Fruit fly (Drosophila melanogaster) whole organism, pupa: Measurements from ENCODE around the gene DCAF12.

Experiments
- CG10348 ChIP-seq: fragments of 200-800 bp; sonication (Bioruptor generic); IDR thresholded peaks from 2 replicates; pipeline ENCODE4 v1.3.6; 2022; ENCODE audit warnings: missing biosample characterization, missing genetic modification characterization
- CG12605 ChIP-seq: fragments of 200-800 bp; sonication (Bioruptor generic); IDR thresholded peaks from 2 replicates; pipeline ENCODE4 v1.3.6; 2022; ENCODE audit warnings: missing biosample characterization, missing genetic modification characterization
- CG13204 ChIP-seq: fragments of 200-800 bp; sonication (Bioruptor generic); optimal IDR thresholded peaks from 2 replicates; lab custom pipeline; 2018; ENCODE audit warnings: missing biosample characterization, mild to moderate bottlenecking, missing genetic modification characterization, moderate library complexity
- CG14655 ChIP-seq: fragments of 200-800 bp; sonication (Bioruptor generic); optimal IDR thresholded peaks from 3 replicates; lab custom pipeline; 2017; ENCODE audit warnings: mild to moderate bottlenecking, missing biosample characterization, missing genetic modification reagents, missing genetic modification characterization
- CG15710 ChIP-seq: fragments of 200-800 bp; sonication (Bioruptor generic); optimal IDR thresholded peaks from 2 replicates; lab custom pipeline; 2018; ENCODE audit warnings: missing biosample characterization, mild to moderate bottlenecking, missing genetic modification characterization, moderate library complexity
- CG17806 ChIP-seq: fragments of 200-800 bp; sonication (Bioruptor generic); optimal IDR thresholded peaks from 2 replicates; lab custom pipeline; 2018; ENCODE audit warnings: missing biosample characterization, mild to moderate bottlenecking, missing genetic modification characterization, moderate library complexity
- CG32121 ChIP-seq: fragments of 200-800 bp; sonication (Bioruptor generic); IDR thresholded peaks from 2 replicates; pipeline ENCODE4 v1.3.6; 2022; ENCODE audit warnings: missing biosample characterization, missing genetic modification characterization
- CG34367 ChIP-seq: fragments of 200-800 bp; sonication (Bioruptor generic); optimal IDR thresholded peaks from 2 replicates; lab custom pipeline; 2018; ENCODE audit warnings: missing biosample characterization, mild to moderate bottlenecking, missing genetic modification characterization
- CG4496 ChIP-seq: fragments of 200-800 bp; sonication (Bioruptor generic); IDR thresholded peaks from 3 replicates; pipeline ENCODE4 v1.3.6; 2022; ENCODE audit warnings: missing biosample characterization, missing genetic modification characterization
- CG8159 ChIP-seq: fragments of 200-800 bp; sonication (Bioruptor generic); optimal IDR thresholded peaks from 3 replicates; lab custom pipeline; 2018; ENCODE audit warnings: missing biosample characterization, mild to moderate bottlenecking, missing genetic modification characterization, moderate library complexity
- CG8301 ChIP-seq: fragments of 200-800 bp; sonication (Bioruptor generic); optimal IDR thresholded peaks from 2 replicates; lab custom pipeline; 2018; ENCODE audit warnings: missing biosample characterization, mild to moderate bottlenecking, missing genetic modification characterization
- CG9948 ChIP-seq: fragments of 200-800 bp; sonication (Bioruptor generic); optimal IDR thresholded peaks from 2 replicates; lab custom pipeline; 2018; ENCODE audit warnings: missing biosample characterization, mild to moderate bottlenecking, missing genetic modification characterization, moderate library complexity
- D1 ChIP-seq: fragments of 200-800 bp; sonication (Bioruptor generic); optimal IDR thresholded peaks from 2 replicates; lab custom pipeline; 2018; ENCODE audit warnings: missing biosample characterization, mild to moderate bottlenecking, missing genetic modification characterization, moderate library complexity
- EcR ChIP-seq: fragments of 200-800 bp; sonication (Bioruptor generic); optimal IDR thresholded peaks from 3 replicates; lab custom pipeline; 2019; ENCODE audit warnings: missing biosample characterization, missing genetic modification characterization, mild to moderate bottlenecking, moderate library complexity, missing genetic modification reagents
- Ets98B ChIP-seq: fragments of 200-800 bp; sonication (Bioruptor generic); IDR thresholded peaks from 2 replicates; pipeline ENCODE4 v1.3.6; 2022; ENCODE audit warnings: missing biosample characterization, missing genetic modification characterization
- Pif1A ChIP-seq: fragments of 200-800 bp; sonication (Bioruptor generic); optimal IDR thresholded peaks from 3 replicates; lab custom pipeline; 2016; ENCODE audit warnings: missing biosample characterization, missing genetic modification characterization
- Pif1B ChIP-seq: fragments of 200-800 bp; sonication (Bioruptor generic); optimal IDR thresholded peaks from 3 replicates; lab custom pipeline; 2016; ENCODE audit warnings: missing biosample characterization, missing genetic modification characterization
- Snoo ChIP-seq: fragments of 200-800 bp; sonication (Bioruptor generic); optimal IDR thresholded peaks from 3 replicates; lab custom pipeline; 2017; ENCODE audit warnings: missing biosample characterization, mild to moderate bottlenecking, missing genetic modification characterization, inconsistent platforms
- fd96Ca ChIP-seq: fragments of 200-800 bp; sonication (Bioruptor generic); IDR thresholded peaks from 3 replicates; pipeline ENCODE4 v1.3.6; 2022; ENCODE audit warnings: missing biosample characterization, missing genetic modification characterization
- gl ChIP-seq: fragments of 200-800 bp; sonication (Bioruptor generic); optimal IDR thresholded peaks from 2 replicates; lab custom pipeline; 2018; ENCODE audit warnings: missing biosample characterization, mild to moderate bottlenecking, missing genetic modification characterization
- rn ChIP-seq: fragments of 200-800 bp; sonication (Bioruptor generic); IDR thresholded peaks from 2 replicates; pipeline ENCODE4 v1.3.6; 2022; ENCODE audit warnings: missing biosample characterization, missing genetic modification characterization

DCAF12 gene

DNA sequence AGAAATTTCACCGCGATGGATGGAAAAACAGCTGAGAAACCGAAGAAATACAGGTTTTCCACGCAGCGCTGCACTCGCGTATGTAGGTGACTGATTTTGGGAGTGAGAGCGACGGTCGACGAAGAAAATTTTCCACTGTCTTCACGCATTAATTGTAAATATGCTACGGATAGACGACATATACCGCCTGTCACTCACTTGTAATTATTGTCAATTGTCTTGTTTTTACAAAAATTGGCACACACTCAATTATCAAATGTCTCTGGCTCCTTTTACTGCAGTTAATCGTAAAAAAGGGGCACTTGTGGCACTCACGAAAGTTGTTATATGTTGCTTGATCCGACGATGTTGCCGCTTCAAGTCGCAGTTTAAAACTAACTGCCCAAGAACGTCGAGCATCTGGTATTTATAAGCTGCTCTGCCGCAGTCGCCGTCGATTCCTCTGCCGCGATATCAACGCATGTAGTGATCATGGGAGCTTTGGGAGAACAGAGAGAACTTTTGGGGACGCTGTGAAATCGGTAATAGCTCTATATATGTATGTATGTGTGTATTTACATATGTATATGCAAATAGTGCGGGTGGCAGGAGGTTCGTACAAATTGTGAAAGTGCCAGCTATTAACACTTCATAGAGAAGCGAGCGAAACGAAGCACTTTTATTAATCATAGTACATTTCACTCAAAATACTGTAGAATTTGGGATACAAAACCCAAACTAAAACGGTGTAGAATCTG is 23.7 kb downstream of the DCAF12 start, which contains the start of gene mfas:
Gene mfas (minus strand): TSS at position 382 of the 737 bp plus-strand sequence.
- no peak for TF ChIP-seq D1 (tag; lab: Kevin White, UChicago)
- peak; percentile 58 for TF ChIP-seq EcR (GFP tag; lab: Kevin White, UChicago)
- TF ChIP-seq Ets98B, result no peak; the same call in 1 of the 2 replicates
- 0 out of 3 replicates have a peak, but pooled peaks have one; percentile 38 for TF ChIP-seq CG4496 (GFP tag; lab: Robert Waterston, UW)
- no peak for TF ChIP-seq rn (GFP tag; lab: Robert Waterston, UW)
- peak; percentile 51 for TF ChIP-seq Pif1B (GFP tag; lab: Kevin White, UChicago)
- no peak for TF ChIP-seq gl (tag; lab: Kevin White, UChicago)
- TF ChIP-seq CG13204 (GFP tag; lab: Kevin White, UChicago), result peak; percentile 21
- no peak for TF ChIP-seq CG8301 (tag; lab: Kevin White, UChicago)
- no peak for TF ChIP-seq CG10348 (GFP tag; lab: Robert Waterston, UW)
- peak; percentile 3 for TF ChIP-seq Snoo
- TF ChIP-seq CG34367 (tag; lab: Kevin White, UChicago), result no peak
- no peak for TF ChIP-seq CG14655 (GFP tag; lab: Kevin White, UChicago)
- no peak for TF ChIP-seq CG8159 (tag; lab: Kevin White, UChicago)
- 0 out of 2 replicates have a peak, but pooled peaks have one; percentile 9 for TF ChIP-seq CG12605 (GFP tag; lab: Robert Waterston, UW)
- no peak for TF ChIP-seq CG15710
- peak; percentile 37 for TF ChIP-seq Pif1A
- TF ChIP-seq CG9948 (tag; lab: Kevin White, UChicago), result no peak
- no peak for TF ChIP-seq CG32121 (GFP tag; lab: Robert Waterston, UW)
- no peak for TF ChIP-seq CG17806 (tag; lab: Kevin White, UChicago)
- no peak for TF ChIP-seq fd96Ca

DNA sequence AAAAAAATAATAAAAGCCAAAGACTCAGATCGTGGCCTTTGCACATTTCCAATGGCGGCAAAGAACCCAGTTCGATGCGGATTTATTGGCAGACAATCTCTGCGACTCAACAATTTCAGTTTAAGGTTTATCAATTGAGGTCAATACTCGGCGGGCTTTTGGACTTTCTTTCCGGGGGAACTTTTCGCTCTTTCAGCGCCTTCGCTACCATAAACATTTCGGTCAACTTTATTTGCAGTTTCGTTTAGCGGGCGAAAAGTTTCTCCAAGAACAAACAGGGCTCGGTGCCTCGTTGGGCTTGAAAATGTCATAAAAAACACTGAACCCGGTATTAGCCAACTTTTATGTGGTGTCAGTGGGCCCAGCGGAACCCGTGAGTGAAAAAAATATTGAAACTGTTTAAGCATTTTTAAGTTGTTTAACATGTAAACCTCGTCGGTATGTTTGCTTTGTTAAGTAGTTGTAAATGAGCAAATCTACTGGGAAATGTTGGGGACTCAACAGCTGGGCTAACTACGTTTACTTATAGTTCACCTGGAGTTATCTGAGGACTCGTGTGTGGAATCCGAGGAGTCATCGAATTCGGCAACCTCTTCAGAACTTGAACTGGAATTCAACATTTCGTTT is 25.2 kb downstream of the DCAF12 start:
- no peak for TF ChIP-seq CG8301 (tag; lab: Kevin White, UChicago)
- no peak for TF ChIP-seq Pif1B (GFP tag; lab: Kevin White, UChicago)
- no peak for TF ChIP-seq CG10348 (GFP tag; lab: Robert Waterston, UW)
- no peak for TF ChIP-seq CG9948 (tag; lab: Kevin White, UChicago)
- no peak for TF ChIP-seq Snoo
- TF ChIP-seq Pif1A, result no peak
- no peak for TF ChIP-seq CG12605 (GFP tag; lab: Robert Waterston, UW)
- TF ChIP-seq CG14655 (GFP tag; lab: Kevin White, UChicago), result no peak
- no peak for TF ChIP-seq EcR (GFP tag; lab: Kevin White, UChicago)
- no peak for TF ChIP-seq CG15710
- no peak for TF ChIP-seq CG32121 (GFP tag; lab: Robert Waterston, UW)

DNA sequence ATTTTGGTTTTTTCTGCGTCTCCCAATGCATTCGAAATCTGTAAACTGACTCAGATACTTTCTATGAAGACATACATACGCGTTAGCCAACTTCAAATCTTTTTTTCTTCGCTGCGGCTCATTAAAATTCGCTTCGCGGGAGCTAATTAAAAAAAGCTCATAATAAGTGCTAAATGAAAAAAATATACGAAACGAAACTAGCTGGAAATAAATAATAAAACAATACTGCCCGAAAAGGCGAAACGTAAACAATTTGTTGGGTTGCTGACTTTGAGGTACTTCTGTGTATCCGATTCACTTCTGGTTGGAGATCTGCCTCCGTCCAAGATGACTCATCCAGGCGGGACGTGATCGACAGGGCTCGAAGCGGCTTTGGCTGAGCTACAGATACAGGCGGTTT is 26.8 kb downstream of the DCAF12 start:
- TF ChIP-seq CG17806 (tag; lab: Kevin White, UChicago) (no peak), Snoo (no peak), Ets98B (no peak), D1 (tag; lab: Kevin White, UChicago) (no peak), EcR (GFP tag; lab: Kevin White, UChicago) (no peak), Pif1B (GFP tag; lab: Kevin White, UChicago) (no peak), CG32121 (GFP tag; lab: Robert Waterston, UW) (no peak), CG8159 (tag; lab: Kevin White, UChicago) (no peak), CG13204 (GFP tag; lab: Kevin White, UChicago) (peak; percentile 42)

DNA sequence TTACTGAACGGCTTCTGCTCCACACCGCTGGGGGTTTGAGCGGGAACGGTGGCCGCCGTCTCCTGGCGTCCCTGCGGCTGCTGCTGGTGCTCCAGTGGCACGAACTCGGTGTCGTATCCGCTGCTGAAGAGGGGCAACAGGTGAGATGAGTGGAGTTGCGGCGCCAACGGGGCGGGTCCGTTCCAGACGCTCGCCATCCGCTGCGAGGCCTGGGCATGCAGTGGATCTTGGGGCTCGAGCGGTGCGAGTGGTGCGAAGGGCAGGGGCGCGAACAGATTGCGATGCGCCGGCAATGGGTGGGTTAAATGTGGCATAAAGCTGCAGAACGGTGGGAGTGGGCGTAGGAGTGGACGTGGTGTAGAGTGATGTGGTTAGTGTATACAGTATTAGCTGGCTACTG is 27.6 kb downstream of the DCAF12 start:
- peak; percentile 87 for TF ChIP-seq CG13204 (GFP tag; lab: Kevin White, UChicago)
- TF ChIP-seq CG4496 (GFP tag; lab: Robert Waterston, UW), result no peak

DNA sequence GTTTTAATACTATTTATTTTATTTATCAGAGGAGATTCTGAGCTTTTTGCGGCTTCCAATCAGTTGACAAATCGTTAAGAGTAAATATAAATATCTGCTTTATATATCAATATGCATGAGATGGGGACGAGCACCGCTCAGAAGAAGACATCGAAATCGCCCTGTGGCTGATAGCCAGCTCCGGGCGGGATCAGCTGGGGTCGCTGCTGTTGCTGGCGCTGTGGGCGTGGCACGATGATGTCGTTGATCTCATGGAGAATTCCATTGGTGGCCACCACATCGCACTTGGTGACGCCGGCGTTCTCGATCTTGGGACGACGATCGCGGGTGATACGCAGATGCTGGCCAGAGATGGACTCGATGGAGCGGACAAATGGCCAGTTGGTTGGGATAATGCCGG is 32.0 kb downstream of the DCAF12 start:
- TF ChIP-seq EcR (GFP tag; lab: Kevin White, UChicago), result peak; percentile 79
- TF ChIP-seq Snoo, result no peak

DNA sequence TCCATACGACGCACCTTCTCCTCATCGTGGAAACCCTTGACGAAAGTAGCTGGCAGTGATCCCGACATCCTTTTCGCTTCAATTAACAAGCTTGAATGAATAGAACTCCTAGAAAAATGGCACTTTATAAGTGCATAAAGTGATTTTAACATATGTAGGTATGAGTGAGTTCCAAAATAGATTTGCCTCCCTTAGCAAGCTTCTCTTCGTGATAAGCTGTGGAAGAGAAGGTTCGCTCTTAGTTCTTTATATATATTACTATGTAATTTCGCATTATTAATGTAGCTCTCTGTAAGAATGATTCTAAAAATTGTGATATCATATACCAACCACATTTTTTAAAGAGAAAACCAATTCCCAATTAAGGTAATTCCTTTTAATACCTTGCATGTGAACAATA is 32.4 kb downstream of the DCAF12 start, which contains the start of gene CG3397:
Gene CG3397 (minus strand): TSS at position 101 of the 400 bp plus-strand sequence.
- no peak for TF ChIP-seq CG4496 (GFP tag; lab: Robert Waterston, UW)

DNA sequence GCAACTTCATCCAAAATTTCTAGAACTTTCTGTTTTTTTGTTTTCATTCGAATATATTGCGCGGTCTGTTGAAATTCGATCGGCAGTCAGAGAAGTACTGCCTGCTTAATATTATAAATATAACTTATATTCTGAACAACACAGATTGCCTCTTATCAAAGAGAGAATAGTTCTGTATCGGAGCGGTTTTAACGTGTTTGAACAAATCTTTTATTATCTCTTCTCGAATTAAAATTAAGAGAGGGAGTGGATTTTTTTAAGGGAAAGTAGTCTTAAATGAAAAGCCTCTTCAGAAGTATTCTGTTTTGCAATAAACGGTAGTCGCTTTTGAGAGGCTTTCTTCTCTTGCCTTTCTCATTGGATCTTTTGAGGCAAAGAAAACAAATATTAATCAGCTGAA is 34.3 kb downstream of the DCAF12 start:
- no peak for TF ChIP-seq CG9948 (tag; lab: Kevin White, UChicago)
- TF ChIP-seq D1 (tag; lab: Kevin White, UChicago), result peak; percentile 11
